Worm (Caenorhabditis elegans) whole organism, L1 larva: Measurements from ENCODE around the gene mtr-4.

Experiments
- blmp-1 ChIP-seq: fragments of 150-350 bp; optimal IDR thresholded peaks from 2 replicates; lab custom pipeline; 2014; ENCODE audit warnings: missing biosample characterization, missing genetic modification characterization
- unc-62 ChIP-seq: fragments of 150-350 bp; optimal IDR thresholded peaks from 2 replicates; lab custom pipeline; 2014; ENCODE audit warnings: missing biosample characterization, missing genetic modification reagents, missing genetic modification characterization

- TF ChIP-seq blmp-1 (tag; lab: Kevin White, UChicago) (no peak), unc-62 (GFP tag; lab: Kevin White, UChicago) (no peak)
Observed at ce11 chrIV:9866865-9867264, 41.4 kb downstream of the mtr-4 start.
